Fruit fly (Drosophila melanogaster): ENCODE data around the gene plh.
A peak's percentile ranks its signal among the peaks of the same experiment; 100 is the strongest.

The plh gene

DNA sequence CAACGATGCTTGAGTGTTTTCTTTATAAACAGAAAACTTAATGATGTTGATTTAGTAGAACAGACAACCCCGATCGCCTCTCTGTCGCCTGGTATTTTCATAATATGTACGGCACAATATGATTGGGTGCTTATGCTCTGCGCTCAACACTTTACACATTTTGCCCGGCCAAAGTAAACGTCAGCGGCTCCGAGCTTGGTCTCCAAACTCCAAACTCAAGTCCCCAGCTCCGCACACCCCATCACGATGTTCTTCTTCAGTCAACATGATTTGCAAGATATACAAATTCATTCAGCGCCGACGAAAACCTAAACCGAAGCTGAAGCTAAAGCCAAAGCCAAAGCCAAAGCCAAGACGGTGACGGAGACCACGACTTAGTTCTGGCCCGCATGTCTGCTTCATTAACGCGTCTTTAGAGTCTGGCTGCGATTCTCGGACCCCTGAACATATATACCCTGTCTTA lies 35.5 kb downstream of the plh start:
- TF ChIP-seq Adf1 (GFP tag; IDR thresholded peaks at IDR 0.05) (peak; percentile 15; the same call in 1 of the 2 replicates), Hr3 (GFP tag; optimal IDR thresholded peaks at IDR 0.05) (no peak), HHEX (GFP tag; optimal IDR thresholded peaks at IDR 0.05) (peak; percentile 48), nau (GFP tag; optimal IDR thresholded peaks at IDR 0.05) (no peak), CG15269 (tag; optimal IDR thresholded peaks at IDR 0.05) (peak; percentile 32), bigmax (GFP tag; optimal IDR thresholded peaks at IDR 0.05) (peak; percentile 16), BtbVII (GFP tag; optimal IDR thresholded peaks at IDR 0.05) (peak; percentile 17), Oaz (GFP tag; IDR thresholded peaks at IDR 0.05) (no peak), CG1647 (GFP tag; optimal IDR thresholded peaks at IDR 0.05) (no peak), sd (tag; optimal IDR thresholded peaks at IDR 0.05) (peak; percentile 52), ftz-f1 (GFP tag; optimal IDR thresholded peaks at IDR 0.05) (no peak), slp2 (GFP tag; optimal IDR thresholded peaks at IDR 0.05) (peak; percentile 7), Myb (GFP tag; optimal IDR thresholded peaks at IDR 0.05) (no peak), Med (GFP tag) (peak; percentile 84), gsb (GFP tag; IDR thresholded peaks at IDR 0.05) (no peak), bowl (GFP tag; IDR thresholded peaks at IDR 0.05) (no peak), Hsf (GFP tag; optimal IDR thresholded peaks at IDR 0.05) (no peak), MTF-1 (GFP tag; optimal IDR thresholded peaks at IDR 0.05; ENCODE audit: borderline replicate concordance) (peak; percentile 78), luna (GFP tag; optimal IDR thresholded peaks at IDR 0.05) (no peak), zfh2 (GFP tag; optimal IDR thresholded peaks at IDR 0.05) (no peak), Rfx (GFP tag; IDR thresholded peaks at IDR 0.05) (peak; percentile 14; the same call in 1 of the 2 replicates), ab (GFP tag; optimal IDR thresholded peaks at IDR 0.05) (no peak), sisA (GFP tag; IDR thresholded peaks at IDR 0.05) (no peak), Xbp1 (GFP tag; optimal IDR thresholded peaks at IDR 0.05) (no peak), fd102C (GFP tag; optimal IDR thresholded peaks at IDR 0.05) (no peak), CG11247 (GFP tag; IDR thresholded peaks at IDR 0.05) (no peak), Vsx1 (GFP tag; optimal IDR thresholded peaks at IDR 0.05) (peak; percentile 57), CG11560 (tag; IDR thresholded peaks at IDR 0.05) (no peak), CG3726 (GFP tag; IDR thresholded peaks at IDR 0.05) (no peak; the same call in 2 of the 3 replicates), CG18262 (tag; optimal IDR thresholded peaks at IDR 0.05) (no peak), Ssrp (tag; optimal IDR thresholded peaks at IDR 0.05) (no peak), CG4360 (GFP tag; IDR thresholded peaks at IDR 0.05) (0 out of 2 replicates have a peak, but pooled peaks have one; percentile 33), inv (GFP tag; IDR thresholded peaks at IDR 0.05; ENCODE audit: partially characterized antibody) (no peak), CG10959 (GFP tag; IDR thresholded peaks at IDR 0.05) (no peak), CG12769 (tag; optimal IDR thresholded peaks at IDR 0.05) (peak; percentile 19), B-H2 (GFP tag; optimal IDR thresholded peaks at IDR 0.05) (no peak), eyg (GFP tag; optimal IDR thresholded peaks at IDR 0.05) (no peak), CG13424 (tag; optimal IDR thresholded peaks at IDR 0.05) (peak; percentile 17), knrl (GFP tag; IDR thresholded peaks at IDR 0.05; ENCODE audit: partially characterized antibody) (no peak), salm (tag; optimal IDR thresholded peaks at IDR 0.05) (peak; percentile 41), jigr1 (GFP tag; IDR thresholded peaks at IDR 0.05) (no peak), HLH4C (GFP tag; IDR thresholded peaks at IDR 0.05; ENCODE audit: partially characterized antibody) (no peak), CG18476 (GFP tag; optimal IDR thresholded peaks at IDR 0.05) (no peak), Side (GFP tag; optimal IDR thresholded peaks at IDR 0.05) (no peak), CG5245 (GFP tag; optimal IDR thresholded peaks at IDR 0.05) (no peak), crp (GFP tag; optimal IDR thresholded peaks at IDR 0.05) (no peak), CG11093 (GFP tag; IDR thresholded peaks at IDR 0.05) (no peak), lmd (GFP tag; IDR thresholded peaks at IDR 0.05) (no peak), gro (GFP tag; optimal IDR thresholded peaks at IDR 0.05) (no peak), tio (GFP tag; optimal IDR thresholded peaks at IDR 0.05) (no peak), Antp (GFP tag; optimal IDR thresholded peaks at IDR 0.05) (no peak)
